Worm (Caenorhabditis elegans): ENCODE results near the gene ulp-1.

DNA sequence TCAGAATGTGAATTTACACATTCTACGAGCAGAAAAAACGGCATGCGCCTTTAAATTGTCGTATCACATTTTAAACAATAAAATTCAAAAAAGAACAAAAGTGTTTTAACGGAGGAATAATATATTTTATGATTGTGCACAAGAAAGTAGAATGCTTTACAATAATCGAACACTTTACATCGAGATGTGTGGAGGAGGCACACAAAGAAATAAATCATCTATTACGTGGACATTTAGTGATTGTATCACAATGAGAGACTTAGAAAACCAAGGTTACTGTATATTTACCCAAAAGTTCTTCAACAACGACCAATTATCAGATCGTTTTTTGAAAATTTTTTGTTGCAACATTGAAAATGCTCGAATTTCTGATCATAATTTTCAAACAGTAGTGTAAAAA lies 40.7 kb upstream of the ulp-1 start:
- TF ChIP-seq unc-62 (GFP tag; optimal IDR thresholded peaks at IDR 0.05): no peak
- TF ChIP-seq nhr-77 (tag; optimal IDR thresholded peaks at IDR 0.05): no peak
- no peak for TF ChIP-seq nhr-237 (tag; optimal IDR thresholded peaks at IDR 0.05)
- no peak for TF ChIP-seq unc-55 (GFP tag; optimal IDR thresholded peaks at IDR 0.05)
- no peak for TF ChIP-seq lsy-2 (tag; optimal IDR thresholded peaks at IDR 0.05)
- TF ChIP-seq nhr-12 (tag; optimal IDR thresholded peaks at IDR 0.05): no peak

Data from whole organism, L2 larva.